Worm (Caenorhabditis elegans) whole organism, midembryonic: ENCODE data around the gene K08C7.4.
A peak's percentile ranks its signal among the peaks of the same experiment; 100 is the strongest.
"Not testable (repeated sequence)": the region's sequence is repeated elsewhere in the genome, so short reads cannot be mapped to it uniquely, and the experiment has no call there.

ENCODE experiments used
- T22C8.4 ChIP-seq: fragments of 200-800 bp; sonication (Bioruptor generic); IDR thresholded peaks from 2 replicates; pipeline ENCODE4 v1.3.6; 2022; ENCODE audit warnings: missing genetic modification characterization, missing compliant biosample characterization
- cog-1 ChIP-seq: sonication (generic microtip); optimal IDR thresholded peaks from 2 replicates; lab custom pipeline; 2016; ENCODE audit warnings: missing genetic modification characterization, missing compliant biosample characterization
- flt-1 ChIP-seq: fragments of 200-800 bp; sonication (Bioruptor generic); IDR thresholded peaks from 2 replicates; pipeline ENCODE4 v1.3.6; 2022; ENCODE audit warnings: missing genetic modification characterization, missing compliant biosample characterization
- klf-2 ChIP-seq: fragments of 200-800 bp; sonication (Bioruptor generic); conservative IDR thresholded peaks from 2 replicates; pipeline ENCODE4 v1.3.6; 2022; ENCODE audit warnings: missing genetic modification reagents, missing genetic modification characterization, missing compliant biosample characterization
- med-1 ChIP-seq: sonication (generic microtip); optimal IDR thresholded peaks from 2 replicates; lab custom pipeline; 2017; ENCODE audit warnings: missing genetic modification characterization, mild to moderate bottlenecking, missing compliant biosample characterization, antibody characterized with exemption, missing genetic modification reagents; ENCODE audit not compliant: insufficient read depth
- ref-1 ChIP-seq: fragments of 200-800 bp; sonication (Bioruptor generic); conservative IDR thresholded peaks from 2 replicates; pipeline ENCODE4 v1.3.6; 2022; ENCODE audit warnings: missing genetic modification reagents, missing genetic modification characterization, missing compliant biosample characterization
- tab-1 ChIP-seq: fragments of 200-800 bp; sonication (Bioruptor generic); IDR thresholded peaks from 2 replicates; pipeline ENCODE4 v1.3.6; 2022; ENCODE audit warnings: missing genetic modification characterization, missing compliant biosample characterization
- ztf-23 ChIP-seq: fragments of 200-800 bp; sonication (Bioruptor generic); IDR thresholded peaks from 2 replicates; pipeline ENCODE4 v1.3.6; 2022; ENCODE audit warnings: missing genetic modification reagents, missing genetic modification characterization, missing compliant biosample characterization
- ztf-29 ChIP-seq: fragments of 200-800 bp; sonication (Bioruptor generic); IDR thresholded peaks from 2 replicates; pipeline ENCODE4 v1.3.6; 2022; ENCODE audit warnings: missing genetic modification reagents, missing genetic modification characterization, missing compliant biosample characterization

Gene K08C7.4

ce11 chrIV:10685758-10686157, 5.5 kb upstream of the K08C7.4 start, which contains the start of the genes K08C7.6 and R102.1:
TSS of gene K08C7.6 (minus strand) at chrIV:10685858.
TSS of gene R102.1 (plus strand) at chrIV:10686048.
- TF ChIP-seq tab-1 (GFP tag; lab: Robert Waterston, UW): no peak
- no peak for TF ChIP-seq med-1 (GFP tag; lab: Kevin White, UChicago)

- no peak for TF ChIP-seq flt-1 (GFP tag; lab: Robert Waterston, UW)
- TF ChIP-seq ztf-23 (GFP tag; lab: Robert Waterston, UW): no peak
- TF ChIP-seq tab-1 (GFP tag; lab: Robert Waterston, UW): no peak
- no peak for TF ChIP-seq cog-1 (tag; lab: Kevin White, UChicago)
- TF ChIP-seq ztf-29 (GFP tag; lab: Robert Waterston, UW): no peak
- TF ChIP-seq med-1 (GFP tag; lab: Kevin White, UChicago): no peak
- TF ChIP-seq klf-2: no peak
- TF ChIP-seq ref-1: no peak
Observed at ce11 chrIV:10682155-10682749, 2.0 kb upstream of the K08C7.4 start, which contains the start of gene fmo-2. TSS of gene fmo-2 (plus strand) at chrIV:10682524.

ce11 chrIV:10668561-10668960, 11.7 kb downstream of the K08C7.4 start:
- TF ChIP-seq cog-1 (tag; lab: Kevin White, UChicago): no peak
- no peak for TF ChIP-seq ref-1
- no peak for TF ChIP-seq ztf-23 (GFP tag; lab: Robert Waterston, UW)
- no peak for TF ChIP-seq ztf-29 (GFP tag; lab: Robert Waterston, UW)
- TF ChIP-seq T22C8.4 (GFP tag; lab: Robert Waterston, UW): no peak

- TF ChIP-seq med-1 (GFP tag; lab: Kevin White, UChicago) (no peak), tab-1 (GFP tag; lab: Robert Waterston, UW) (no peak), T22C8.4 (GFP tag; lab: Robert Waterston, UW) (no peak), cog-1 (tag; lab: Kevin White, UChicago) (no peak), ztf-29 (GFP tag; lab: Robert Waterston, UW) (no peak), ref-1 (no peak), klf-2 (no peak), ztf-23 (GFP tag; lab: Robert Waterston, UW) (no peak), flt-1 (GFP tag; lab: Robert Waterston, UW) (no peak)
Observed at ce11 chrIV:10666523-10666922, 13.8 kb downstream of the K08C7.4 start, which contains the start of gene epi-1. TSS of gene epi-1 (plus strand) at chrIV:10666823.

ce11 chrIV:10664134-10664533, 16.1 kb downstream of the K08C7.4 start, which contains the start of gene K08C7.7:
TSS of gene K08C7.7 (plus strand) at chrIV:10664434.
- TF ChIP-seq flt-1 (GFP tag; lab: Robert Waterston, UW) (no peak), ref-1 (no peak), T22C8.4 (GFP tag; lab: Robert Waterston, UW) (no peak), cog-1 (tag; lab: Kevin White, UChicago) (no peak), ztf-29 (GFP tag; lab: Robert Waterston, UW) (no peak), med-1 (GFP tag; lab: Kevin White, UChicago) (no peak), tab-1 (GFP tag; lab: Robert Waterston, UW) (no peak)

- TF ChIP-seq flt-1 (GFP tag; lab: Robert Waterston, UW) (no peak), cog-1 (tag; lab: Kevin White, UChicago) (no peak), ref-1 (no peak), med-1 (GFP tag; lab: Kevin White, UChicago) (no peak), ztf-29 (GFP tag; lab: Robert Waterston, UW) (no peak), tab-1 (GFP tag; lab: Robert Waterston, UW) (no peak), ztf-23 (GFP tag; lab: Robert Waterston, UW) (no peak), T22C8.4 (GFP tag; lab: Robert Waterston, UW) (no peak), klf-2 (no peak)
Observed at ce11 chrIV:10661760-10662159, 18.5 kb downstream of the K08C7.4 start, which contains the start of gene fmo-1. TSS of gene fmo-1 (plus strand) at chrIV:10661857.

- TF ChIP-seq T22C8.4 (GFP tag; lab: Robert Waterston, UW): no peak
- no peak for TF ChIP-seq cog-1 (tag; lab: Kevin White, UChicago)
Observed at ce11 chrIV:10661072-10661471, 19.2 kb downstream of the K08C7.4 start.

ce11 chrIV:10658366-10658765, 21.9 kb downstream of the K08C7.4 start:
- TF ChIP-seq ztf-23 (GFP tag; lab: Robert Waterston, UW): peak; percentile 60; the same call in 1 of the 2 replicates
- peak; percentile 77 for TF ChIP-seq tab-1 (GFP tag; lab: Robert Waterston, UW)
- 0 out of 2 replicates have a peak, but pooled peaks have one; percentile 16 for TF ChIP-seq ztf-29 (GFP tag; lab: Robert Waterston, UW)

- TF ChIP-seq flt-1 (GFP tag; lab: Robert Waterston, UW) (no peak), cog-1 (tag; lab: Kevin White, UChicago) (no peak), med-1 (GFP tag; lab: Kevin White, UChicago) (no peak), ztf-29 (GFP tag; lab: Robert Waterston, UW) (no peak), ztf-23 (GFP tag; lab: Robert Waterston, UW) (no peak), tab-1 (GFP tag; lab: Robert Waterston, UW) (no peak), T22C8.4 (GFP tag; lab: Robert Waterston, UW) (no peak), klf-2 (no peak), ref-1 (no peak)
Observed at ce11 chrIV:10656770-10657323, 23.4 kb downstream of the K08C7.4 start, which contains the start of gene K08C7.1. TSS of gene K08C7.1 (plus strand) at chrIV:10656812.

- TF ChIP-seq tab-1, flt-1, T22C8.4 (GFP tag; lab: Robert Waterston, UW): not testable (repeated sequence)
Observed at ce11 chrIV:10654047-10654446, 26.2 kb downstream of the K08C7.4 start, which contains the start of gene glb-19. TSS of gene glb-19 (minus strand) at chrIV:10654147.
